Worm (Caenorhabditis elegans): ENCODE results near the gene sgt-1.

DNA sequence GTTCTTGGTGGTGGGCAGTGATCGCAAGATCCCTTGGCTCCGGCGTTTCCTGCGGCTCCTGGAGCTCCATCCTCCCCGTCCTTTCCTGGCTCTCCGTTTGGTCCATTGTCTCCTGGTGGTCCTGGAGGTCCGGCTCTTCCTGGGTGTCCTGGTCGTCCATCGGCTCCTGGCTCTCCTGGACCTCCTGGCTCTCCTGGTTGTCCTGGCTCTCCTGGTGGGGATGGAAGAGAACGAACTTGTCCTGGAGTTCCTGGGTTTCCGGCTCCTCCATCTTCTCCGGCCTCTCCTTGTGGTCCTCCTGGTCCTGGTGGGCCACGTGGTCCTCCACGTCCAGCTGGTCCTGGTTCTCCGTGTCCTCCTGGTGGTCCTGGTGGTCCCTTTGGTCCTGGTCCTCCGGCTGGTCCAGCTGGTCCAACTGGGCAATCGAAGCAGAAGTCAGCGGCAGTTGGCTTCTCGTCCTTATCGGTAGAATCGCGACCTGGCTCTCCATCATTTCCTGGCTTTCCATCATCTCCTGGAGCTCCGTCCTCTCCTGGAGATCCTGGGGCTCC, 33.7 kb downstream of the sgt-1 start:
- no peak for TF ChIP-seq pha-4 (tag; optimal IDR thresholded peaks at IDR 0.05)
- no peak for TF ChIP-seq npax-4 (tag; optimal IDR thresholded peaks at IDR 0.05)
- no peak for TF ChIP-seq ama-1 (optimal IDR thresholded peaks at IDR 0.05)
- no peak for TF ChIP-seq F13H6.1 (tag; optimal IDR thresholded peaks at IDR 0.05)
- TF ChIP-seq ref-2 (tag; optimal IDR thresholded peaks at IDR 0.05), result no peak
- TF ChIP-seq pqm-1 (tag; optimal IDR thresholded peaks at IDR 0.05), result no peak
- TF ChIP-seq ets-4 (tag; optimal IDR thresholded peaks at IDR 0.05), result no peak
- no peak for TF ChIP-seq nfya-1 (tag; optimal IDR thresholded peaks at IDR 0.05)
- no peak for TF ChIP-seq hlh-30 (tag; optimal IDR thresholded peaks at IDR 0.05; ENCODE audit: insufficient read depth)
- no peak for TF ChIP-seq C08G9.2 (tag; optimal IDR thresholded peaks at IDR 0.05)
- TF ChIP-seq ceh-9 (tag; optimal IDR thresholded peaks at IDR 0.05), result no peak
- TF ChIP-seq elt-2 (tag; optimal IDR thresholded peaks at IDR 0.05), result no peak
- no peak for TF ChIP-seq tbx-2 (tag; optimal IDR thresholded peaks at IDR 0.05)

Data from whole organism, late embryonic.